Fruit fly (Drosophila melanogaster): ENCODE data around the gene pkm.

DNA sequence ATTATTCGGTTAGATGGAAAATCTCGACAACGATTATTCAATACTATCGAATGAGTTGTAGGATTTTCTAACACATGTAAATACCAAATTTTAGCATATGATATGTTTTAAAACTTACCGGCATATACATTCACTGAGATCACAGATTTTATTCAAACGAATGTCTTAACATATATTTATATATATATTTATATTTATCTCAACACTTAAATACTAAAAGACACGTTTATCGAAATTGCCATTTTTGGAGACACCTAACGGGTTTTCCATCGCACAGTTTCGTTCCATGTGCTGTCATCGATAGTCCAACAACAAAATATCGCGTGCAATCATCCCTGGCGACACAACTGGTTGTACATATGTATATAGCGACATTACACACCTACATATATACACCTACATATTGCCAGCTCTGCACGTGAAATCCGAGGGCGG, 27.7 kb upstream of the pkm start, which contains the start of the genes CG2247 and CG1703:
- no peak for TF ChIP-seq h (optimal IDR thresholded peaks at IDR 0.05)
- no peak for TF ChIP-seq psq (optimal IDR thresholded peaks at IDR 0.05)
- TF ChIP-seq Myc (optimal IDR thresholded peaks at IDR 0.05): no peak
- no peak for TF ChIP-seq Sin3A (optimal IDR thresholded peaks at IDR 0.05)
- no peak for TF ChIP-seq insv (optimal IDR thresholded peaks at IDR 0.05)

Measured in Kc167 (cell line).